Worm (Caenorhabditis elegans): ENCODE results near the gene C14E2.1.

The C14E2.1 gene

ce11 chrX:1858616-1859015 is 32.4 kb downstream of the C14E2.1 start (continued):
- TF ChIP-seq hmg-1.1 (GFP tag; IDR thresholded peaks at IDR 0.05) (peak; percentile 84), lin-15B (tag; optimal IDR thresholded peaks at IDR 0.05) (no peak), nhr-111 (GFP tag; optimal IDR thresholded peaks at IDR 0.05) (peak; percentile 14), gei-8 (GFP tag; optimal IDR thresholded peaks at IDR 0.05) (no peak), daf-19 (GFP tag; conservative IDR thresholded peaks at IDR 0.05) (no peak), nhr-42 (GFP tag; IDR thresholded peaks at IDR 0.05) (peak; percentile 83), dmd-8 (GFP tag; IDR thresholded peaks at IDR 0.05) (peak; percentile 89), ceh-20 (GFP tag; IDR thresholded peaks at IDR 0.05) (no peak), Y75B8A.6 (GFP tag; IDR thresholded peaks at IDR 0.05) (0 out of 2 replicates have a peak, but pooled peaks have one; percentile 60), Y48G9A.11 (GFP tag; IDR thresholded peaks at IDR 0.05) (peak; percentile 47; the same call in 1 of the 2 replicates), hlh-30 (tag; optimal IDR thresholded peaks at IDR 0.05; ENCODE audit: insufficient read depth) (peak; percentile 54), zip-2 (tag; optimal IDR thresholded peaks at IDR 0.05) (no peak), ceh-44 (GFP tag; IDR thresholded peaks at IDR 0.05) (0 out of 2 replicates have a peak, but pooled peaks have one; percentile 48), zfp-3 (GFP tag; conservative IDR thresholded peaks at IDR 0.05) (0 out of 2 replicates have a peak, but pooled peaks have one; percentile 11), T20F7.1 (GFP tag; optimal IDR thresholded peaks at IDR 0.05) (no peak), pqm-1 (tag; optimal IDR thresholded peaks at IDR 0.05) (no peak), lim-7 (GFP tag; IDR thresholded peaks at IDR 0.05) (peak; percentile 82), jun-1 (tag; optimal IDR thresholded peaks at IDR 0.05) (peak; percentile 54), nhr-237 (tag; optimal IDR thresholded peaks at IDR 0.05) (no peak), dmd-6 (GFP tag; IDR thresholded peaks at IDR 0.05) (peak; percentile 46), F37D6.2 (tag; optimal IDR thresholded peaks at IDR 0.05) (peak; percentile 57), tag-97 (GFP tag; IDR thresholded peaks at IDR 0.05) (0 out of 2 replicates have a peak, but pooled peaks have one; percentile 18), lin-38 (GFP tag; IDR thresholded peaks at IDR 0.05) (no peak), ceh-82 (tag; optimal IDR thresholded peaks at IDR 0.05) (no peak), R02D3.7 (tag; optimal IDR thresholded peaks at IDR 0.05) (no peak), vab-7 (GFP tag; IDR thresholded peaks at IDR 0.05) (peak; percentile 76), dpl-1 (GFP tag; optimal IDR thresholded peaks at IDR 0.05) (no peak), dmd-9 (GFP tag; IDR thresholded peaks at IDR 0.05) (peak; percentile 65), mdl-1 (tag; optimal IDR thresholded peaks at IDR 0.05) (peak in 1 of 2 experiments; percentile 66), saeg-2 (GFP tag; IDR thresholded peaks at IDR 0.05) (0 out of 2 replicates have a peak, but pooled peaks have one; percentile 43), mdt-29 (GFP tag; IDR thresholded peaks at IDR 0.05) (peak; percentile 46; the same call in 1 of the 2 replicates), T26A8.4 (GFP tag; IDR thresholded peaks at IDR 0.05) (no peak; the same call in 1 of the 2 replicates), ZK546.5 (tag; optimal IDR thresholded peaks at IDR 0.05) (no peak), unc-62 (GFP tag; optimal IDR thresholded peaks at IDR 0.05 in 1 of 2) (peak in 1 of 2 experiments; percentile 53), unc-62 (tag; optimal IDR thresholded peaks at IDR 0.05) (no peak), D1046.2 (GFP tag; IDR thresholded peaks at IDR 0.05) (no peak), nhr-10 (tag; optimal IDR thresholded peaks at IDR 0.05) (no peak), nhr-76 (tag; optimal IDR thresholded peaks at IDR 0.05) (no peak), madf-9 (GFP tag; conservative IDR thresholded peaks at IDR 0.05) (peak; percentile 66; the same call in 1 of the 2 replicates), mxl-3 (GFP tag; optimal IDR thresholded peaks at IDR 0.05) (peak; percentile 0), lin-29 (GFP tag; IDR thresholded peaks at IDR 0.05) (no peak), arid-1 (GFP tag; conservative IDR thresholded peaks at IDR 0.05) (peak; percentile 72; the same call in 1 of the 2 replicates), lsy-2 (tag; optimal IDR thresholded peaks at IDR 0.05) (peak in 1 of 2 experiments; percentile 39), duxl-1 (tag; optimal IDR thresholded peaks at IDR 0.05; ENCODE audit: poor library complexity) (peak; percentile 95), egl-27 (tag; optimal IDR thresholded peaks at IDR 0.05) (no peak), nhr-11 (tag; optimal IDR thresholded peaks at IDR 0.05) (peak; percentile 20), nhr-102 (tag; optimal IDR thresholded peaks at IDR 0.05) (no peak), nhr-41 (GFP tag; IDR thresholded peaks at IDR 0.05) (no peak), spr-1 (tag; optimal IDR thresholded peaks at IDR 0.05) (peak; percentile 51), madf-5 (GFP tag; IDR thresholded peaks at IDR 0.05) (peak; percentile 62 to 85; a peak in 3 of 4 replicates), mes-2 (tag; optimal IDR thresholded peaks at IDR 0.05; ENCODE audit: poor library complexity, severe bottlenecking) (peak; percentile 80)

Measured in whole organism, L4 larva.